Worm (Caenorhabditis elegans) whole organism, L4 larva: ENCODE measurements around the gene fbxc-34.

ENCODE experiments used
- F10B5.3 ChIP-seq: sonication (generic microtip); optimal IDR thresholded peaks from 2 replicates; lab custom pipeline; 2016; ENCODE audit warnings: mild to moderate bottlenecking, missing genetic modification characterization, missing compliant biosample characterization
- F49E8.2 ChIP-seq: sonication (generic microtip); optimal IDR thresholded peaks from 2 replicates; lab custom pipeline; 2016; ENCODE audit warnings: missing compliant biosample characterization, mild to moderate bottlenecking, missing genetic modification characterization, borderline replicate concordance
- Y105C5A.15 ChIP-seq: fragments of 200-800 bp; sonication (Bioruptor generic); IDR thresholded peaks from 2 replicates; pipeline ENCODE4 v1.3.6; 2022; ENCODE audit warnings: missing genetic modification characterization, missing compliant biosample characterization
- Y75B8A.6 ChIP-seq: fragments of 200-800 bp; sonication (Bioruptor generic); IDR thresholded peaks from 2 replicates; pipeline ENCODE4 v1.3.6; 2022; ENCODE audit warnings: missing genetic modification reagents, missing genetic modification characterization, missing compliant biosample characterization
- aly-2 ChIP-seq: sonication (generic microtip); optimal IDR thresholded peaks from 2 replicates; lab custom pipeline; 2018; ENCODE audit warnings: missing biosample characterization, missing genetic modification characterization
- ama-1 ChIP-seq: fragments of 150-350 bp; optimal IDR thresholded peaks from 2 replicates; lab custom pipeline; 2014; ENCODE audit warnings: inconsistent platforms, mixed read lengths
- arid-1 ChIP-seq: fragments of 200-800 bp; sonication (Bioruptor generic); conservative IDR thresholded peaks from 2 replicates; pipeline ENCODE4 v1.3.6; 2022; ENCODE audit warnings: missing genetic modification reagents, missing genetic modification characterization, missing compliant biosample characterization
- ceh-32 ChIP-seq: sonication (generic microtip); optimal IDR thresholded peaks from 2 replicates; lab custom pipeline; 2016; ENCODE audit warnings: mild to moderate bottlenecking, missing genetic modification characterization, missing compliant biosample characterization; ENCODE audit not compliant: poor library complexity
- ceh-62 ChIP-seq: sonication (generic microtip); optimal IDR thresholded peaks from 2 replicates; lab custom pipeline; 2017; ENCODE audit warnings: missing biosample characterization, missing genetic modification characterization
- cey-2 ChIP-seq: sonication (generic microtip); optimal IDR thresholded peaks from 3 replicates; lab custom pipeline; 2017; ENCODE audit warnings: missing genetic modification characterization, mild to moderate bottlenecking, missing compliant biosample characterization, antibody characterized with exemption, borderline replicate concordance; ENCODE audit not compliant: insufficient read depth
- daf-19 ChIP-seq: fragments of 200-800 bp; sonication (Bioruptor generic); conservative IDR thresholded peaks from 2 replicates; pipeline ENCODE4 v1.3.6; 2022; ENCODE audit warnings: missing genetic modification characterization, missing compliant biosample characterization
- dmd-6 ChIP-seq: fragments of 200-800 bp; sonication (Bioruptor generic); IDR thresholded peaks from 2 replicates; pipeline ENCODE4 v1.3.6; 2022; ENCODE audit warnings: missing genetic modification reagents, missing genetic modification characterization, missing compliant biosample characterization
- dmd-9 ChIP-seq: fragments of 200-800 bp; sonication (Bioruptor generic); IDR thresholded peaks from 2 replicates; pipeline ENCODE4 v1.3.6; 2022; ENCODE audit warnings: missing genetic modification reagents, missing genetic modification characterization, missing compliant biosample characterization
- dpl-1 ChIP-seq: fragments of 150-350 bp; optimal IDR thresholded peaks from 2 replicates; lab custom pipeline; 2014; ENCODE audit warnings: missing biosample characterization, missing genetic modification reagents, missing genetic modification characterization
- dve-1 ChIP-seq: sonication (generic microtip); optimal IDR thresholded peaks from 2 replicates; lab custom pipeline; 2017; ENCODE audit warnings: antibody characterized with exemption, mild to moderate bottlenecking, missing genetic modification characterization, missing compliant biosample characterization; ENCODE audit not compliant: insufficient read depth
- egl-27 ChIP-seq: sonication (generic microtip); optimal IDR thresholded peaks from 3 replicates; lab custom pipeline; 2017; ENCODE audit warnings: missing biosample characterization, missing genetic modification reagents, missing genetic modification characterization
- fkh-10 ChIP-seq: fragments of 150-350 bp; optimal IDR thresholded peaks from 2 replicates; lab custom pipeline; 2014; ENCODE audit warnings: missing biosample characterization, missing genetic modification reagents, missing genetic modification characterization
- fos-1 ChIP-seq: fragments of 150-350 bp; optimal IDR thresholded peaks from 2 replicates; lab custom pipeline; 2014; ENCODE audit warnings: missing biosample characterization, missing genetic modification characterization
- hif-1 ChIP-seq, 2 experiments: sonication (generic microtip); optimal IDR thresholded peaks; 2 replicates each; lab custom pipeline; 2016 to 2017; ENCODE audit warnings: missing compliant biosample characterization in 2 of 2, missing genetic modification characterization in 2 of 2, missing genetic modification reagents in 2 of 2, missing genotype in 2 of 2, mild to moderate bottlenecking in 1 of 2
- hlh-30 ChIP-seq: sonication (generic microtip); optimal IDR thresholded peaks from 2 replicates; lab custom pipeline; 2017; ENCODE audit warnings: antibody characterized with exemption, mild to moderate bottlenecking, missing genetic modification characterization, missing compliant biosample characterization; ENCODE audit not compliant: insufficient read depth
- jun-1 ChIP-seq: fragments of 150-350 bp; optimal IDR thresholded peaks from 2 replicates; lab custom pipeline; 2014; ENCODE audit warnings: missing biosample characterization, missing genetic modification reagents, missing genetic modification characterization
- lim-7 ChIP-seq: fragments of 200-800 bp; sonication (Bioruptor generic); IDR thresholded peaks from 2 replicates; pipeline ENCODE4 v1.3.6; 2022; ENCODE audit warnings: missing genetic modification characterization, missing compliant biosample characterization
- lin-38 ChIP-seq: fragments of 200-800 bp; sonication (Bioruptor generic); IDR thresholded peaks from 2 replicates; pipeline ENCODE4 v1.3.6; 2022; ENCODE audit warnings: missing genetic modification reagents, missing genetic modification characterization, missing compliant biosample characterization
- lin-39 ChIP-seq: fragments of 150-350 bp; optimal IDR thresholded peaks from 2 replicates; lab custom pipeline; 2014; ENCODE audit warnings: missing biosample characterization, missing genetic modification reagents, missing genetic modification characterization
- lsy-2 ChIP-seq, 2 experiments: fragments of 150-350 bp in 1 of 2; sonication (generic microtip) in 1 of 2; optimal IDR thresholded peaks; 2 replicates each; lab custom pipeline; 2014 to 2017; ENCODE audit warnings: missing biosample characterization in 2 of 2, missing genetic modification characterization in 2 of 2
- madf-9 ChIP-seq: fragments of 200-800 bp; sonication (Bioruptor generic); conservative IDR thresholded peaks from 2 replicates; pipeline ENCODE4 v1.3.6; 2022; ENCODE audit warnings: missing genetic modification reagents, missing genetic modification characterization, missing compliant biosample characterization
- mdl-1 ChIP-seq, 2 experiments: fragments of 150-350 bp in 1 of 2; sonication (generic microtip) in 1 of 2; optimal IDR thresholded peaks; 2 replicates each; lab custom pipeline; 2014 to 2017; ENCODE audit warnings: missing biosample characterization in 2 of 2, missing genetic modification characterization in 2 of 2
- mep-1 ChIP-seq: fragments of 150-350 bp; sonication (generic microtip); optimal IDR thresholded peaks from 3 replicates; lab custom pipeline; 2014; ENCODE audit warnings: missing biosample characterization, missing genetic modification characterization
- mes-2 ChIP-seq: sonication (generic microtip); optimal IDR thresholded peaks from 2 replicates; lab custom pipeline; 2016; ENCODE audit warnings: missing genotype, mild to moderate bottlenecking, missing genetic modification characterization, missing compliant biosample characterization; ENCODE audit not compliant: poor library complexity, severe bottlenecking
- mxl-3 ChIP-seq: fragments of 200-800 bp; sonication (Bioruptor generic); optimal IDR thresholded peaks from 2 replicates; lab custom pipeline; 2018; ENCODE audit warnings: mild to moderate bottlenecking, missing genetic modification characterization, missing compliant biosample characterization
- nhr-102 ChIP-seq: sonication (generic microtip); optimal IDR thresholded peaks from 2 replicates; lab custom pipeline; 2016; ENCODE audit warnings: mild to moderate bottlenecking, missing genetic modification characterization, moderate library complexity, missing compliant biosample characterization
- nhr-111 ChIP-seq: fragments of 200-800 bp; sonication (Bioruptor generic); optimal IDR thresholded peaks from 2 replicates; lab custom pipeline; 2018; ENCODE audit warnings: mild to moderate bottlenecking, missing genetic modification characterization, missing compliant biosample characterization
- nhr-237 ChIP-seq: sonication (generic microtip); optimal IDR thresholded peaks from 2 replicates; lab custom pipeline; 2017; ENCODE audit warnings: missing biosample characterization, missing genetic modification characterization
- nhr-41 ChIP-seq: fragments of 200-800 bp; sonication (Bioruptor generic); IDR thresholded peaks from 2 replicates; pipeline ENCODE4 v1.3.6; 2022; ENCODE audit warnings: missing genetic modification reagents, missing genetic modification characterization, missing compliant biosample characterization
- nhr-42 ChIP-seq: fragments of 200-800 bp; sonication (Bioruptor generic); IDR thresholded peaks from 2 replicates; pipeline ENCODE4 v1.3.6; 2022; ENCODE audit warnings: missing genetic modification characterization, missing compliant biosample characterization
- nhr-6 ChIP-seq: fragments of 150-350 bp; optimal IDR thresholded peaks from 2 replicates; lab custom pipeline; 2014; ENCODE audit warnings: missing biosample characterization, missing genetic modification characterization
- nhr-76 ChIP-seq: fragments of 150-350 bp; optimal IDR thresholded peaks from 2 replicates; lab custom pipeline; 2014; ENCODE audit warnings: missing biosample characterization, missing genetic modification characterization
- php-3 ChIP-seq: fragments of 200-800 bp; sonication (Bioruptor generic); IDR thresholded peaks from 2 replicates; pipeline ENCODE4 v1.3.6; 2022; ENCODE audit warnings: missing genetic modification reagents, missing genetic modification characterization, missing compliant biosample characterization
- snpc-1.2 ChIP-seq: fragments of 200-800 bp; sonication (Bioruptor generic); IDR thresholded peaks from 2 replicates; pipeline ENCODE4 v1.3.6; 2022; ENCODE audit warnings: missing genetic modification reagents, missing genetic modification characterization, missing compliant biosample characterization
- spr-1 ChIP-seq: sonication (generic microtip); optimal IDR thresholded peaks from 2 replicates; lab custom pipeline; 2016; ENCODE audit warnings: mild to moderate bottlenecking, missing genetic modification characterization, missing compliant biosample characterization
- tag-97 ChIP-seq: fragments of 200-800 bp; sonication (Bioruptor generic); IDR thresholded peaks from 2 replicates; pipeline ENCODE4 v1.3.6; 2022; ENCODE audit warnings: missing genetic modification characterization, missing compliant biosample characterization
- tra-1 ChIP-seq: fragments of 200-800 bp; sonication (Bioruptor generic); IDR thresholded peaks from 2 replicates; pipeline ENCODE4 v1.3.6; 2022; ENCODE audit warnings: missing genetic modification reagents, missing genetic modification characterization, missing compliant biosample characterization
- unc-130 ChIP-seq: sonication (generic microtip); optimal IDR thresholded peaks from 2 replicates; lab custom pipeline; 2016; ENCODE audit warnings: missing genetic modification reagents, missing genetic modification characterization, missing compliant biosample characterization
- vab-7 ChIP-seq: fragments of 200-800 bp; sonication (Bioruptor generic); IDR thresholded peaks from 2 replicates; pipeline ENCODE4 v1.3.6; 2022; ENCODE audit warnings: missing genetic modification reagents, missing genetic modification characterization, missing compliant biosample characterization
- zfp-2 ChIP-seq: sonication (generic microtip); optimal IDR thresholded peaks from 2 replicates; lab custom pipeline; 2016; ENCODE audit warnings: mild to moderate bottlenecking, missing genetic modification characterization, missing compliant biosample characterization
- zfp-3 ChIP-seq: fragments of 200-800 bp; sonication (Bioruptor generic); conservative IDR thresholded peaks from 2 replicates; pipeline ENCODE4 v1.3.6; 2022; ENCODE audit warnings: missing genetic modification reagents, missing genetic modification characterization, missing compliant biosample characterization
- ztf-7 ChIP-seq: fragments of 150-350 bp; optimal IDR thresholded peaks from 2 replicates; lab custom pipeline; 2014; ENCODE audit warnings: missing biosample characterization, missing genetic modification characterization

The fbxc-34 gene

ce11 chrII:915206-915605 is 15.8 kb upstream of the fbxc-34 start (continued):
- TF ChIP-seq tag-97 (GFP tag; lab: Robert Waterston, UW) (no peak), dve-1 (tag; lab: Kevin White, UChicago) (no peak), nhr-237 (no peak), ceh-32 (tag; lab: Kevin White, UChicago) (no peak), tra-1 (GFP tag; lab: Robert Waterston, UW) (peak; percentile 95), cey-2 (tag; lab: Kevin White, UChicago) (no peak), arid-1 (no peak), hlh-30 (tag; lab: Kevin White, UChicago) (no peak), egl-27 (tag; lab: Kevin White, UChicago) (no peak), daf-19 (no peak), zfp-3 (GFP tag; lab: Robert Waterston, UW) (no peak), snpc-1.2 (GFP tag; lab: Robert Waterston, UW) (no peak), Y75B8A.6 (no peak), Y105C5A.15 (GFP tag; lab: Robert Waterston, UW) (no peak), mxl-3 (no peak), spr-1 (no peak), madf-9 (no peak), F49E8.2 (tag; lab: Kevin White, UChicago) (no peak), nhr-42 (0 out of 2 replicates have a peak, but pooled peaks have one; percentile 32), lin-38 (GFP tag; lab: Robert Waterston, UW) (no peak), fos-1 (no peak), hif-1 (tag; optimal IDR thresholded peaks at IDR 0.05; lab: Kevin White, UChicago) (no peak), dmd-9 (GFP tag; lab: Robert Waterston, UW) (no peak), ztf-7 (tag; lab: Kevin White, UChicago) (no peak), dmd-6 (peak; percentile 98), nhr-41 (GFP tag; lab: Robert Waterston, UW) (peak; percentile 85; the same call in 1 of the 2 replicates), nhr-102 (tag; lab: Kevin White, UChicago) (peak; percentile 84), lim-7 (GFP tag; lab: Robert Waterston, UW) (no peak), vab-7 (GFP tag; lab: Robert Waterston, UW) (no peak), aly-2 (no peak), dpl-1 (no peak), nhr-6 (tag; lab: Kevin White, UChicago) (peak; percentile 79), nhr-76 (tag; lab: Kevin White, UChicago) (no peak), lsy-2 (tag; optimal IDR thresholded peaks at IDR 0.05; lab: Kevin White, UChicago) (no peak), fkh-10 (GFP tag; lab: Kevin White, UChicago) (no peak), mep-1 (tag; lab: Kevin White, UChicago) (no peak), unc-130 (no peak), F10B5.3 (no peak), ama-1 (lab: Kevin White, UChicago) (no peak), ceh-62 (no peak), nhr-111 (GFP tag; lab: Kevin White, UChicago) (no peak), php-3 (peak; percentile 91), mdl-1 (tag; optimal IDR thresholded peaks at IDR 0.05; lab: Kevin White, UChicago) (peak in 1 of 2 experiments; percentile 1), zfp-2 (tag; lab: Kevin White, UChicago) (no peak), mes-2 (tag; lab: Kevin White, UChicago) (no peak), jun-1 (tag; lab: Kevin White, UChicago) (peak; percentile 59), lin-39 (tag; lab: Kevin White, UChicago) (no peak)
